Fruit fly (Drosophila melanogaster) whole organism, embryonic: Measurements from ENCODE around the gene Qsox2.
A peak's percentile ranks its signal among the peaks of the same experiment; 100 is the strongest.

ENCODE experiments used
- Aef1 ChIP-seq: fragments of 200-800 bp; sonication (Bioruptor generic); IDR thresholded peaks from 3 replicates; pipeline ENCODE4 v1.3.6; 2022; ENCODE audit warnings: missing biosample characterization, missing genetic modification characterization
- Atf3 ChIP-seq: fragments of 200-800 bp; sonication (Bioruptor generic); optimal IDR thresholded peaks from 3 replicates; lab custom pipeline; 2016; ENCODE audit warnings: missing biosample characterization, missing genetic modification characterization
- Atf6 ChIP-seq: fragments of 200-800 bp; sonication (Bioruptor generic); IDR thresholded peaks from 2 replicates; pipeline ENCODE4 v1.3.6; 2022; ENCODE audit warnings: missing biosample characterization, missing genetic modification characterization
- Bgb ChIP-seq: fragments of 200-800 bp; sonication (Bioruptor generic); IDR thresholded peaks from 2 replicates; pipeline ENCODE4 v1.3.6; 2022; ENCODE audit warnings: missing biosample characterization, missing genetic modification characterization; ENCODE audit not compliant: partially characterized antibody
- CG10267 ChIP-seq: fragments of 200-800 bp; sonication (Bioruptor generic); optimal IDR thresholded peaks from 2 replicates; lab custom pipeline; 2018; ENCODE audit warnings: missing biosample characterization, mild to moderate bottlenecking, missing genetic modification characterization, moderate library complexity
- CG10366 ChIP-seq: fragments of 200-800 bp; sonication (Bioruptor generic); IDR thresholded peaks from 2 replicates; pipeline ENCODE4 v1.3.6; 2022; ENCODE audit warnings: missing biosample characterization, missing genetic modification characterization
- CG10543 ChIP-seq: fragments of 200-800 bp; sonication (Bioruptor generic); optimal IDR thresholded peaks from 3 replicates; lab custom pipeline; 2017; ENCODE audit warnings: missing biosample characterization, mild to moderate bottlenecking, missing genetic modification characterization, moderate library complexity
- CG10565 ChIP-seq: fragments of 200-800 bp; sonication (Bioruptor generic); optimal IDR thresholded peaks from 3 replicates; lab custom pipeline; 2016; ENCODE audit warnings: missing biosample characterization, mild to moderate bottlenecking, missing genetic modification characterization
- CG11247 ChIP-seq: fragments of 200-800 bp; sonication (Bioruptor generic); IDR thresholded peaks from 2 replicates; pipeline ENCODE4 v1.3.6; 2022; ENCODE audit warnings: missing biosample characterization, missing genetic modification characterization
- CG11695 ChIP-seq: fragments of 200-800 bp; sonication (Bioruptor generic); IDR thresholded peaks from 3 replicates; pipeline ENCODE4 v1.3.6; 2022; ENCODE audit warnings: missing biosample characterization, missing genetic modification characterization
- CG11696 ChIP-seq: fragments of 200-800 bp; sonication (Bioruptor generic); IDR thresholded peaks from 2 replicates; pipeline ENCODE4 v1.3.6; 2022; ENCODE audit warnings: missing biosample characterization, missing genetic modification characterization
- CG12219 ChIP-seq: fragments of 200-800 bp; sonication (Bioruptor generic); optimal IDR thresholded peaks from 3 replicates; lab custom pipeline; 2018; ENCODE audit warnings: missing biosample characterization, mild to moderate bottlenecking, missing genetic modification characterization
- CG13424 ChIP-seq: fragments of 200-800 bp; sonication (Bioruptor generic); optimal IDR thresholded peaks from 2 replicates; lab custom pipeline; 2019; ENCODE audit warnings: missing biosample characterization, mild to moderate bottlenecking, missing genetic modification characterization, moderate library complexity
- CG14710 ChIP-seq: fragments of 200-800 bp; sonication (Bioruptor generic); optimal IDR thresholded peaks from 3 replicates; lab custom pipeline; 2019; ENCODE audit warnings: missing biosample characterization, mild to moderate bottlenecking, missing genetic modification characterization, moderate library complexity
- CG16815 ChIP-seq: fragments of 200-800 bp; sonication (Bioruptor generic); optimal IDR thresholded peaks from 3 replicates; lab custom pipeline; 2017; ENCODE audit warnings: missing biosample characterization, mild to moderate bottlenecking, missing genetic modification characterization
- CG6654 ChIP-seq: fragments of 200-800 bp; sonication (Bioruptor generic); optimal IDR thresholded peaks from 2 replicates; lab custom pipeline; 2017; ENCODE audit warnings: missing biosample characterization, mild to moderate bottlenecking, missing genetic modification characterization
- CG6683 ChIP-seq: fragments of 200-800 bp; sonication (Bioruptor generic); optimal IDR thresholded peaks from 2 replicates; lab custom pipeline; 2017; ENCODE audit warnings: missing biosample characterization, mild to moderate bottlenecking, missing genetic modification characterization, missing genetic modification reagents
- CG7271 ChIP-seq: fragments of 200-800 bp; sonication (Bioruptor generic); optimal IDR thresholded peaks from 2 replicates; lab custom pipeline; 2018; ENCODE audit warnings: missing biosample characterization, mild to moderate bottlenecking, missing genetic modification characterization, moderate library complexity
- CG8359 ChIP-seq: fragments of 200-800 bp; sonication (Bioruptor generic); optimal IDR thresholded peaks from 2 replicates; lab custom pipeline; 2017; ENCODE audit warnings: missing biosample characterization, mild to moderate bottlenecking, missing genetic modification characterization, borderline replicate concordance
- CG8765 ChIP-seq: fragments of 200-800 bp; sonication (Bioruptor generic); IDR thresholded peaks from 2 replicates; pipeline ENCODE4 v1.3.6; 2022; ENCODE audit warnings: missing biosample characterization, missing genetic modification characterization
- CG8924 ChIP-seq: fragments of 200-800 bp; optimal IDR thresholded peaks from 3 replicates; lab custom pipeline; 2019; ENCODE audit warnings: missing biosample characterization, mild to moderate bottlenecking, missing genetic modification characterization, moderate library complexity
- D19B ChIP-seq: fragments of 200-800 bp; sonication (Bioruptor generic); optimal IDR thresholded peaks from 2 replicates; lab custom pipeline; 2017; ENCODE audit warnings: missing biosample characterization, mild to moderate bottlenecking, missing genetic modification characterization
- Dbx ChIP-seq: fragments of 200-800 bp; sonication (Bioruptor generic); IDR thresholded peaks from 3 replicates; pipeline ENCODE4 v1.3.6; 2022; ENCODE audit warnings: missing biosample characterization, missing genetic modification characterization
- Dek ChIP-seq: fragments of 200-800 bp; sonication (Bioruptor generic); optimal IDR thresholded peaks from 3 replicates; lab custom pipeline; 2019; ENCODE audit warnings: missing biosample characterization, mild to moderate bottlenecking, missing genetic modification characterization, moderate library complexity
- HHEX ChIP-seq: fragments of 200-800 bp; sonication (Bioruptor generic); optimal IDR thresholded peaks from 3 replicates; lab custom pipeline; 2017; ENCODE audit warnings: missing biosample characterization, mild to moderate bottlenecking, missing genetic modification characterization, missing genetic modification reagents
- HLH54F ChIP-seq: fragments of 200-800 bp; sonication (Bioruptor generic); optimal IDR thresholded peaks from 3 replicates; lab custom pipeline; 2016; ENCODE audit warnings: missing biosample characterization, missing genetic modification characterization
- HLHmδ ChIP-seq: fragments of 200-800 bp; sonication (Bioruptor generic); optimal IDR thresholded peaks from 2 replicates; lab custom pipeline; 2018; ENCODE audit warnings: missing biosample characterization, mild to moderate bottlenecking, missing genetic modification characterization, moderate library complexity
- HmgZ ChIP-seq: fragments of 200-800 bp; sonication (Bioruptor generic); optimal IDR thresholded peaks from 2 replicates; lab custom pipeline; 2018; ENCODE audit warnings: missing biosample characterization, mild to moderate bottlenecking, missing genetic modification characterization
- Hr51 ChIP-seq, 2 experiments: fragments of 200-800 bp; sonication (Bioruptor generic); optimal IDR thresholded peaks; 2 replicates in 1 of 2; 3 replicates in 1 of 2; lab custom pipeline; 2016 to 2018; ENCODE audit warnings: missing biosample characterization in 2 of 2, missing genetic modification characterization in 2 of 2, mild to moderate bottlenecking in 1 of 2, moderate library complexity in 1 of 2
- Hr78 ChIP-seq, 2 experiments: fragments of 200-800 bp in 1 of 2; fragments of >200 bp in 1 of 2; sonication (Bioruptor generic) in 1 of 2; optimal IDR thresholded peaks; 2 replicates each; lab custom pipeline; 2017 to 2019; ENCODE audit warnings: missing biosample characterization in 2 of 2, missing genetic modification characterization in 2 of 2, mild to moderate bottlenecking in 1 of 2, moderate library complexity in 1 of 2
- MESR4 ChIP-seq: fragments of 200-800 bp; sonication (Bioruptor generic); optimal IDR thresholded peaks from 2 replicates; lab custom pipeline; 2018; ENCODE audit warnings: missing biosample characterization, mild to moderate bottlenecking, missing genetic modification characterization, moderate library complexity
- Neu2 ChIP-seq: fragments of 200-800 bp; sonication (Bioruptor generic); optimal IDR thresholded peaks from 3 replicates; lab custom pipeline; 2016; ENCODE audit warnings: missing biosample characterization, missing genetic modification characterization, borderline replicate concordance
- Nf-YA ChIP-seq: fragments of 200-800 bp; sonication (Bioruptor generic); IDR thresholded peaks from 2 replicates; pipeline ENCODE4 v1.3.6; 2022; ENCODE audit warnings: missing biosample characterization, missing genetic modification characterization
- Ravus ChIP-seq: fragments of 200-800 bp; sonication (Bioruptor generic); IDR thresholded peaks from 2 replicates; pipeline ENCODE4 v1.3.6; 2022; ENCODE audit warnings: missing biosample characterization, missing genetic modification characterization
- Ssrp ChIP-seq: fragments of 200-800 bp; sonication (Bioruptor generic); optimal IDR thresholded peaks from 2 replicates; lab custom pipeline; 2018; ENCODE audit warnings: missing biosample characterization, mild to moderate bottlenecking, missing genetic modification characterization, moderate library complexity
- Stat92E ChIP-seq, 3 experiments: fragments of >200 bp in 2 of 3; fragments of 200-800 bp in 1 of 3; sonication (Bioruptor generic) in 1 of 3; optimal IDR thresholded peaks; 2 replicates each; lab custom pipeline; 2017 to 2019; ENCODE audit warnings: missing biosample characterization in 3 of 3, missing genetic modification characterization in 3 of 3, mild to moderate bottlenecking in 1 of 3, moderate library complexity in 1 of 3
- ash1 ChIP-seq: fragments of 200-800 bp; sonication (Bioruptor generic); optimal IDR thresholded peaks from 2 replicates; lab custom pipeline; 2018; ENCODE audit warnings: missing biosample characterization, mild to moderate bottlenecking, missing genetic modification characterization
- cas ChIP-seq: fragments of 200-800 bp; sonication (Bioruptor generic); IDR thresholded peaks from 2 replicates; pipeline ENCODE4 v1.3.6; 2022; ENCODE audit warnings: missing biosample characterization, missing genetic modification characterization
- cg ChIP-seq: fragments of 200-800 bp; sonication (Bioruptor generic); optimal IDR thresholded peaks from 3 replicates; lab custom pipeline; 2019; ENCODE audit warnings: missing biosample characterization, mild to moderate bottlenecking, missing genetic modification characterization, moderate library complexity
- chn ChIP-seq: fragments of 200-800 bp; sonication (Bioruptor generic); optimal IDR thresholded peaks from 2 replicates; lab custom pipeline; 2016; ENCODE audit warnings: missing biosample characterization, missing genetic modification characterization
- dm ChIP-seq: fragments of 200-800 bp; sonication (Bioruptor generic); optimal IDR thresholded peaks from 3 replicates; lab custom pipeline; 2016; ENCODE audit warnings: missing biosample characterization, missing genetic modification characterization
- dmrt11E ChIP-seq: fragments of 200-800 bp; sonication (Bioruptor generic); optimal IDR thresholded peaks from 3 replicates; lab custom pipeline; 2018; ENCODE audit warnings: missing biosample characterization, mild to moderate bottlenecking, missing genetic modification characterization, moderate library complexity
- her ChIP-seq: fragments of 200-800 bp; sonication (Bioruptor generic); optimal IDR thresholded peaks from 2 replicates; lab custom pipeline; 2016; ENCODE audit warnings: missing biosample characterization, missing genetic modification characterization
- insv ChIP-seq, 2 experiments: fragments of 200-800 bp; sonication (Bioruptor generic); optimal IDR thresholded peaks; 3 replicates each; lab custom pipeline; 2016 to 2018; ENCODE audit warnings: missing biosample characterization in 2 of 2, missing genetic modification characterization in 2 of 2
- inv ChIP-seq: fragments of 200-800 bp; sonication (Bioruptor generic); IDR thresholded peaks from 2 replicates; pipeline ENCODE4 v1.3.6; 2022; ENCODE audit warnings: missing biosample characterization, missing genetic modification characterization; ENCODE audit not compliant: partially characterized antibody
- ken ChIP-seq: fragments of 200-800 bp; sonication (Bioruptor generic); IDR thresholded peaks from 3 replicates; pipeline ENCODE4 v1.3.6; 2022; ENCODE audit warnings: missing biosample characterization, missing genetic modification characterization
- lov ChIP-seq, 2 experiments: fragments of 200-800 bp in 1 of 2; fragments of >200 bp in 1 of 2; sonication (Bioruptor generic) in 1 of 2; IDR thresholded peaks in 1 of 2; optimal IDR thresholded peaks in 1 of 2; 2 replicates in 1 of 2; 3 replicates in 1 of 2; pipeline versions ENCODE4 v1.3.6 to Lab custom; 2017 to 2022; ENCODE audit warnings: missing biosample characterization in 1 of 2, missing genetic modification characterization in 1 of 2
- p53 ChIP-seq: fragments of 200-800 bp; sonication (Bioruptor generic); optimal IDR thresholded peaks from 2 replicates; lab custom pipeline; 2016; ENCODE audit warnings: missing biosample characterization, missing genetic modification characterization
- unc-4 ChIP-seq: fragments of 200-800 bp; sonication (Bioruptor generic); IDR thresholded peaks from 2 replicates; pipeline ENCODE4 v1.3.6; 2022; ENCODE audit warnings: missing biosample characterization, missing genetic modification characterization; ENCODE audit not compliant: partially characterized antibody

Gene Qsox2

dm6 chr3R:21941426-21941924 is 27.9 kb downstream of the Qsox2 start (continued):
- TF ChIP-seq insv (GFP tag; optimal IDR thresholded peaks at IDR 0.05; lab: Kevin White, UChicago), result no peak
- no peak for TF ChIP-seq p53
- no peak for TF ChIP-seq Ssrp (tag; lab: Kevin White, UChicago)
- TF ChIP-seq Dbx (GFP tag; lab: Robert Waterston, UW), result no peak
- no peak for TF ChIP-seq MESR4 (GFP tag; lab: Kevin White, UChicago)
- no peak for TF ChIP-seq CG8924 (tag; lab: Kevin White, UChicago)
- peak; percentile 9 for TF ChIP-seq CG16815 (GFP tag; lab: Kevin White, UChicago)
- TF ChIP-seq ash1 (GFP tag; lab: Kevin White, UChicago), result no peak
- TF ChIP-seq Neu2 (GFP tag; lab: Kevin White, UChicago), result no peak
- TF ChIP-seq CG8359, result no peak
- no peak for TF ChIP-seq chn (GFP tag; lab: Kevin White, UChicago)
- no peak for TF ChIP-seq CG6654 (GFP tag; lab: Kevin White, UChicago)
- TF ChIP-seq Dek (tag; lab: Kevin White, UChicago), result no peak
- TF ChIP-seq CG11696 (GFP tag; lab: Robert Waterston, UW), result no peak
- no peak for TF ChIP-seq CG10565
- TF ChIP-seq CG12219 (GFP tag; lab: Kevin White, UChicago), result no peak
- TF ChIP-seq Hr78 (GFP tag; optimal IDR thresholded peaks at IDR 0.05; lab: Kevin White, UChicago), result no peak
- no peak for TF ChIP-seq CG11695 (GFP tag; lab: Robert Waterston, UW)
- TF ChIP-seq Aef1 (GFP tag; lab: Robert Waterston, UW), result no peak
- TF ChIP-seq lov (optimal IDR thresholded peaks at IDR 0.05; lab: Kevin White, UChicago), result no peak
- TF ChIP-seq lov (GFP tag; IDR thresholded peaks at IDR 0.05; lab: Robert Waterston, UW), result no peak
- no peak for TF ChIP-seq dmrt11E (tag; lab: Kevin White, UChicago)
- no peak for TF ChIP-seq Bgb (GFP tag; lab: Robert Waterston, UW)
- TF ChIP-seq Atf3 (GFP tag; lab: Kevin White, UChicago), result no peak
- TF ChIP-seq Nf-YA (GFP tag; lab: Robert Waterston, UW), result no peak
- TF ChIP-seq Stat92E (GFP tag; optimal IDR thresholded peaks at IDR 0.05; lab: Kevin White, UChicago), result no peak
- no peak for TF ChIP-seq HLHmδ
- no peak for TF ChIP-seq CG6683
- TF ChIP-seq CG13424 (tag; lab: Kevin White, UChicago), result peak; percentile 7
- TF ChIP-seq unc-4 (GFP tag; lab: Robert Waterston, UW), result no peak
- TF ChIP-seq HHEX (GFP tag; lab: Kevin White, UChicago), result no peak
- TF ChIP-seq Atf6, result no peak
- TF ChIP-seq CG10366 (GFP tag; lab: Robert Waterston, UW), result peak; percentile 8; the same call in 1 of the 2 replicates
- no peak for TF ChIP-seq her
- TF ChIP-seq HLH54F, result no peak
- TF ChIP-seq cg (GFP tag; lab: Kevin White, UChicago), result no peak
- no peak for TF ChIP-seq D19B (GFP tag; lab: Kevin White, UChicago)
- no peak for TF ChIP-seq cas (GFP tag; lab: Robert Waterston, UW)
- TF ChIP-seq CG10267, result no peak
- no peak for TF ChIP-seq CG14710 (tag; lab: Kevin White, UChicago)
- TF ChIP-seq CG8765 (GFP tag; lab: Robert Waterston, UW), result no peak
- no peak for TF ChIP-seq HmgZ (tag; lab: Kevin White, UChicago)
- TF ChIP-seq dm, result no peak
- no peak for TF ChIP-seq CG10543 (GFP tag; lab: Kevin White, UChicago)
- no peak for TF ChIP-seq inv (GFP tag; lab: Robert Waterston, UW)
- TF ChIP-seq CG11247, result no peak
- TF ChIP-seq Ravus (GFP tag; lab: Robert Waterston, UW), result no peak
- no peak for TF ChIP-seq Hr51 (GFP tag; optimal IDR thresholded peaks at IDR 0.05; lab: Kevin White, UChicago)
- no peak for TF ChIP-seq CG7271 (tag; lab: Kevin White, UChicago)
- no peak for TF ChIP-seq ken (GFP tag; lab: Robert Waterston, UW)
